Fruit fly (Drosophila melanogaster) whole organism, wandering third instar larva: ENCODE results near the gene tbrd-1.

Experiments used
- Abd-B ChIP-seq: fragments of >200 bp; optimal IDR thresholded peaks from 2 replicates; lab custom pipeline; 2017; ENCODE audit warnings: missing biosample characterization, missing genetic modification characterization
- CG32264 ChIP-seq: fragments of 200-800 bp; sonication (Bioruptor generic); optimal IDR thresholded peaks from 2 replicates; lab custom pipeline; 2016; ENCODE audit warnings: missing biosample characterization, missing genetic modification characterization
- CG9705 ChIP-seq: fragments of 200-800 bp; sonication (Bioruptor generic); optimal IDR thresholded peaks from 2 replicates; lab custom pipeline; 2018; ENCODE audit warnings: missing biosample characterization, mild to moderate bottlenecking, missing genetic modification characterization
- Dfd ChIP-seq: fragments of >200 bp; optimal IDR thresholded peaks from 2 replicates; lab custom pipeline; 2017; ENCODE audit warnings: missing biosample characterization, missing genetic modification characterization
- Dif ChIP-seq: fragments of 200-275, 200-300 bp; sonication (Bioruptor generic); optimal IDR thresholded peaks from 2 replicates; lab custom pipeline; 2018; ENCODE audit warnings: missing biosample characterization, missing genetic modification characterization; ENCODE audit not compliant: partially characterized antibody
- GATAd ChIP-seq: sonication (Bioruptor generic); optimal IDR thresholded peaks from 2 replicates; lab custom pipeline; 2016; ENCODE audit warnings: missing biosample characterization, missing genetic modification characterization
- Hnf4 ChIP-seq: fragments of 200-800 bp; sonication (Bioruptor generic); optimal IDR thresholded peaks from 2 replicates; lab custom pipeline; 2016; ENCODE audit warnings: missing biosample characterization, mild to moderate bottlenecking, missing genetic modification characterization
- Hr78 ChIP-seq: fragments of >200 bp; optimal IDR thresholded peaks from 2 replicates; lab custom pipeline; 2017; ENCODE audit warnings: missing biosample characterization, missing genetic modification characterization
- Hr83 ChIP-seq: fragments of 200-300 bp; sonication (Bioruptor generic); optimal IDR thresholded peaks from 2 replicates; lab custom pipeline; 2016; ENCODE audit warnings: missing biosample characterization, mild to moderate bottlenecking, missing genetic modification characterization, moderate library complexity; ENCODE audit not compliant: poor library complexity, severe bottlenecking
- Jra ChIP-seq: sonication (Bioruptor generic); optimal IDR thresholded peaks from 2 replicates; lab custom pipeline; 2016; ENCODE audit warnings: missing biosample characterization, missing genetic modification characterization
- Mio ChIP-seq: sonication (Bioruptor generic); optimal IDR thresholded peaks from 2 replicates; lab custom pipeline; 2016; ENCODE audit warnings: missing biosample characterization, missing genetic modification characterization
- Myc ChIP-seq: fragments of >200 bp; optimal IDR thresholded peaks from 2 replicates; lab custom pipeline; 2017
- OdsH ChIP-seq: fragments of 200-800 bp; sonication (Bioruptor generic); optimal IDR thresholded peaks from 2 replicates; lab custom pipeline; 2016; ENCODE audit warnings: missing biosample characterization, mild to moderate bottlenecking, missing genetic modification characterization
- Rel ChIP-seq, 2 experiments: fragments of 200-800 bp; sonication (Bioruptor generic) in 1 of 2; optimal IDR thresholded peaks; 2 replicates in 1 of 2; 3 replicates in 1 of 2; lab custom pipeline; 2016 to 2019; ENCODE audit warnings: mild to moderate bottlenecking in 2 of 2, missing biosample characterization in 2 of 2, missing genetic modification characterization in 2 of 2, moderate library complexity in 1 of 2
- Sp1 ChIP-seq: fragments of 200-800 bp; sonication (Bioruptor generic); optimal IDR thresholded peaks from 3 replicates; lab custom pipeline; 2019; ENCODE audit warnings: missing biosample characterization, mild to moderate bottlenecking, missing genetic modification characterization, moderate library complexity
- Vsx2 ChIP-seq: fragments of 200-300, 225-300 bp; sonication (Bioruptor generic); optimal IDR thresholded peaks from 2 replicates; lab custom pipeline; 2018; ENCODE audit warnings: missing biosample characterization, missing genetic modification characterization; ENCODE audit not compliant: partially characterized antibody
- br ChIP-seq: fragments of 200-800 bp; sonication (Bioruptor generic); optimal IDR thresholded peaks from 2 replicates; lab custom pipeline; 2016; ENCODE audit warnings: missing biosample characterization, missing genetic modification characterization
- brk ChIP-seq: fragments of 200-800 bp; sonication (Bioruptor generic); optimal IDR thresholded peaks from 2 replicates; lab custom pipeline; 2016; ENCODE audit warnings: missing biosample characterization, mild to moderate bottlenecking, missing genetic modification characterization
- dmrt93B ChIP-seq: fragments of 200-800 bp; sonication (Bioruptor generic); optimal IDR thresholded peaks from 2 replicates; lab custom pipeline; 2018; ENCODE audit warnings: missing biosample characterization, mild to moderate bottlenecking, missing genetic modification characterization
- dsf ChIP-seq: sonication (Bioruptor generic); optimal IDR thresholded peaks from 2 replicates; lab custom pipeline; 2016; ENCODE audit warnings: missing biosample characterization, missing genetic modification characterization, borderline replicate concordance
- foxo ChIP-seq, 2 experiments: fragments of 200-800 bp; sonication (Bioruptor generic); optimal IDR thresholded peaks; 2 replicates in 1 of 2; 3 replicates in 1 of 2; lab custom pipeline; 2016 to 2017; ENCODE audit warnings: missing biosample characterization in 2 of 2, missing genetic modification characterization in 2 of 2
- fru ChIP-seq: fragments of 200-800 bp; sonication (Bioruptor generic); optimal IDR thresholded peaks from 3 replicates; lab custom pipeline; 2016; ENCODE audit warnings: missing biosample characterization, mild to moderate bottlenecking, missing genetic modification characterization
- jim ChIP-seq: fragments of 175-275, 200-325 bp; sonication (Bioruptor generic); optimal IDR thresholded peaks from 2 replicates; lab custom pipeline; 2016; ENCODE audit warnings: missing biosample characterization, mild to moderate bottlenecking, missing genetic modification characterization
- lola ChIP-seq: fragments of >200 bp; optimal IDR thresholded peaks from 2 replicates; lab custom pipeline; 2017; ENCODE audit warnings: missing biosample characterization, missing genetic modification characterization
- pan ChIP-seq: fragments of >200 bp; optimal IDR thresholded peaks from 2 replicates; lab custom pipeline; 2017
- rgr ChIP-seq: fragments of 200-800 bp; sonication (Bioruptor generic); optimal IDR thresholded peaks from 3 replicates; lab custom pipeline; 2016; ENCODE audit warnings: missing biosample characterization, mild to moderate bottlenecking, missing genetic modification characterization
- tai ChIP-seq: sonication (Bioruptor generic); optimal IDR thresholded peaks from 2 replicates; lab custom pipeline; 2016; ENCODE audit warnings: missing biosample characterization, missing genetic modification characterization
- usp ChIP-seq: fragments of >200 bp; optimal IDR thresholded peaks from 2 replicates; lab custom pipeline; 2017; ENCODE audit warnings: missing biosample characterization, missing genetic modification characterization
- woc ChIP-seq: sonication (Bioruptor generic); optimal IDR thresholded peaks from 2 replicates; lab custom pipeline; 2016; ENCODE audit warnings: missing biosample characterization, mild to moderate bottlenecking, missing genetic modification characterization

Gene tbrd-1

DNA sequence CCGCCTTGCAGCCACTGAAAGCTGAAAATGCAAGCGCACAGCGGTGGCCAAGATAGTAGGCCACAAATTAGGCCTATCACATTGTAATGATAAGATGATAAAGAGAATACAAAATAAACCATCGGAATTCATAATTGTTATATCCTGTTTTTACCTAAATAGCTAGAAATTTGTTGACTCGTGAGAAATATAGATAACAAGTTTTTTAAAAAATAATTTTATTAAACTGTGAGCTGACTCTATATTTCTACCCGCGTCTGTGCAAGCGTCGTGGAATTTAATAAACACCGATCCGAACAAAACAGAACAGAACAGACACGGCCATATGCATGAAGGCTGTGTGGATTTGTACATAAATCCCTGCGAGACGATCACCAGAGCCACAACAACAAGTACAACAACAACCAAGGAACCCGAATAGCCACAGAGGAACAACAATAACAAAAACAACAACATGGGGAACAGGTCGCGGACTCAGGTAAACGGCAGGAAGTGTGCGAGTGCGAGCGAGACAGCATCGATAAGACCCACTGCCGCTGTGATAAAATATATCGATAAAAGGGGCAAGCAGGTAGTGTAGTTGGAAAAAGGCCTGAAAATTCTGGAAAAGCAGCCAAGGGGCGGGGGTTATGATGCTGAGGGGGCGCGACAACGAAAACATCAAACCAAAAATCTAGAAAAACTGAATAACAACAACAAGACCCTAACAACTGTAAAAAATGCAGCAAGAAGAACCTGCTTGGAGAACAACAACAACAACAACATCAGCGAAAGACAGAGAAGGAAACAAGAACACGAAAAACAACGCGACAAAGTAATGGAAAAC, 6.9 kb downstream of the tbrd-1 start (continued):
- no peak for TF ChIP-seq Myc

DNA sequence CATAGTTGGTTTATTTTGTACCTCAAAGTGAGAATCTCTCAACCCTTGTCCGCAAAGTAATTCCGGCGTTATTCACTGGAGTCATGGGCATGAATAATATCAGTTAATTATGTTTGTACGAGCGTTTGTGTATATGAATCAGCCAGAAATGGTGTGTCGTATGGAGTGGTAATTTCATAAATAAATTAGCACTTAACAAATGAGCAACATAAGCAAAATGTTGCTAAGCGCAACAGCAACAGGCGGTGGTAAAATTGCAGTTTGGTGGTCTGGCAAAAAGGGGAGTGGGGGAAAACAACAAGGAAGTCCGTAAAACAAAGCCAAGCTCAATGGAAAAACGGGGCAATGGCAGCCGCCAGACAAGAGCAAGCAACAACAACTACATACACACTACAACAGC, 7.7 kb downstream of the tbrd-1 start:
- TF ChIP-seq br (GFP tag; lab: Kevin White, UChicago) (no peak), usp (GFP tag; lab: Kevin White, UChicago) (no peak), woc (GFP tag; lab: Kevin White, UChicago) (no peak), Hr83 (GFP tag; lab: Kevin White, UChicago) (no peak), Vsx2 (no peak), foxo (GFP tag; optimal IDR thresholded peaks at IDR 0.05; lab: Kevin White, UChicago) (no peak), fru (GFP tag; lab: Kevin White, UChicago) (no peak), Rel (GFP tag; optimal IDR thresholded peaks at IDR 0.05; lab: Kevin White, UChicago) (no peak), Rel (tag; optimal IDR thresholded peaks at IDR 0.05; lab: Kevin White, UChicago) (no peak), OdsH (GFP tag; lab: Kevin White, UChicago) (no peak)

DNA sequence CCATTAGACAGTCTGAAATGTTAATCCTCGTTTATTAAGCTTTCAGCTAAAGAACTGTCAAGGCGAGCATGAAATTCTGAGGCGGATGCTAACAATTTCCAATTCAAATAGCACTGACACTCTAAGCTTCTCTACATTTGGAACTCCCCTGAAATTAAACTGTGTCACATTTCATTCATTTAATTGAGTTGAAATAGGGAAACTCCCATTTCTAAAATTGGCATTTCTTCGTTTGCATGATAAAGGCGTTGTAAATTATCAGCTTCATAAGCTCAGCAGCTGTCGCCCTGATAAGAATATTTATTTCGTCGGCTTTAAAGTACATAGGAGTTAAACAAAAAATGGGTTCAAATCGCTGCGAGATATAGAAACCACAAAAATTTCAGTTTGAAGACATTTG, 8.2 kb downstream of the tbrd-1 start:
- TF ChIP-seq Rel (GFP tag; optimal IDR thresholded peaks at IDR 0.05; lab: Kevin White, UChicago) (no peak), Rel (tag; optimal IDR thresholded peaks at IDR 0.05; lab: Kevin White, UChicago) (peak; percentile 99), Abd-B (GFP tag; lab: Kevin White, UChicago) (no peak)

DNA sequence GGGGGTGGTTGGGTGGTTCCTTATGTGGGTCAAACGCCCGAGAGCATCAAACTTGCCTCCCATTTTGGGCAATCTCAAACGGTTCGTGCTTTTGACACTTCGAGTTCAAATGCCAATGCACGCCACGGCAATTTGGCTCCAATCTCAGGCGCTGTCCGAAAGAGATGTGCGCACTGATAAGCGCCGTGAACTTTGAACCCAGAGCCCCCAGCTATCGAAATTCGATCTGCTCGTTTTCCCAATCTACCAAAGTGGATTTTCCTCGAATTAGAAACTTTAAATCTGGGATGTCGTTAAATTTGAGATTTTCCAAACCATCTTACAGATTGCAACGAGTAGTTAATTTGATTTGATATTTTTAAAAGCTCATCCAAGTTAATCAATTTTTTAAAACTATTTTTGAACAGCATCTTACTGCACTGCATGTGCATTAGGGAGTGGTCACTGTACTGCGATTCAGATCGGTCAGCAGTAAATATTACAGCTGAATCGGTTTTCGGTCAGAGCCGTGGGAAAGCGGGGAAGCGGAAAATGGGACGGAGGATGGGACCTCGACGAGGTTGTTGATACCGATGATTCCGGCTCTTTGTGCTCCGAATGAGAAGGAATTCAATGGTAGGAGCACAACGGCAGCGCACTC, 9.2 kb downstream of the tbrd-1 start:
- TF ChIP-seq tai (GFP tag; lab: Kevin White, UChicago) (no peak), fru (GFP tag; lab: Kevin White, UChicago) (peak; percentile 8), CG32264 (no peak), rgr (GFP tag; lab: Kevin White, UChicago) (no peak), GATAd (GFP tag; lab: Kevin White, UChicago) (no peak), lola (no peak), Rel (GFP tag; optimal IDR thresholded peaks at IDR 0.05; lab: Kevin White, UChicago) (no peak), Rel (tag; optimal IDR thresholded peaks at IDR 0.05; lab: Kevin White, UChicago) (no peak)

DNA sequence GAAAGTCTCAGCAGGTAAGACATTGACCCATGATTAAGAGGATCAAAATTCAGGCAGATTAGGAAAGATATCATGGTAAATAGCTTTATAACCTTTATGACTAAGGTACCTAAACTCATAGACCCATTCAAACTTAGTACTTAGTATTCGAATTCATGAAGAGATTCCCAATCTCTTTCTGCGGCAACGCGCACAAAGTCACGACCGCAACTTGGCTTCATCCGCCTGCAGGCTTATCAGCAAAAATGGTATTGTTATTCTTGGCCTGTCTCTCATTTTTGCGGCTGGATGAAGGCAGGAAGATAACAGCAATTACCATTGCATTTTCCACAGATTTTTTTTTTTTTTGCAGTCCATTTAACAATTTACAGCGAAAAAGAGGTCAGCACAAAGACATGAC, 13.1 kb downstream of the tbrd-1 start:
- no peak for TF ChIP-seq lola
- TF ChIP-seq woc (GFP tag; lab: Kevin White, UChicago), result no peak
- no peak for TF ChIP-seq GATAd (GFP tag; lab: Kevin White, UChicago)
- TF ChIP-seq Hnf4 (GFP tag; lab: Kevin White, UChicago), result no peak
- TF ChIP-seq fru (GFP tag; lab: Kevin White, UChicago), result no peak
- no peak for TF ChIP-seq Rel (GFP tag; optimal IDR thresholded peaks at IDR 0.05; lab: Kevin White, UChicago)
- TF ChIP-seq Rel (tag; optimal IDR thresholded peaks at IDR 0.05; lab: Kevin White, UChicago), result no peak
- TF ChIP-seq Mio (GFP tag; lab: Kevin White, UChicago), result no peak
- no peak for TF ChIP-seq jim (GFP tag; lab: Kevin White, UChicago)
- no peak for TF ChIP-seq Hr83 (GFP tag; lab: Kevin White, UChicago)
- TF ChIP-seq Sp1 (GFP tag; lab: Kevin White, UChicago), result no peak

DNA sequence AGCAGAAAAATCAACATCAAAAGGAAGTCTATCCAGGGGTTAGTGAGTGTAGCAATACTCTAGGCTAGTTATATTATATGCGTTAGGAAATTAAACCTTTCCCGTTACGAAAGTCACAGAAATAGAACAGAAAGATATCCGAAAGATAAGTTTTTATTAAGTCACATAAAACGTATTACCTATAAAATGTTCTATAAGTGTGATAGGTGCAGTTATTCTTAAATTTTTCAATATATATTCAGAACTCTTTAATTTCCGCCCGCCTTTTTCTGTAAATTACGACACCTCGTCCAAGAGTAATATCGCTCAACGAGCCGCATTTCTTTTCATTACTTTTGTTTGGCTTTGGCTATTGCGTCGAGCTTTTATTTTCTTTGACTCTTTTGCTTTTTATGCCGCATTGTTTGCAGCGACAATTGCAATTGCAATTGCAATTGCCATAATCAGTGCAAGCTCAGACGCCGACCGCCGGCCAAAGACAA, 15.0 kb downstream of the tbrd-1 start:
- TF ChIP-seq Myc (no peak), foxo (GFP tag; optimal IDR thresholded peaks at IDR 0.05; lab: Kevin White, UChicago) (no peak), brk (no peak), Jra (GFP tag; lab: Kevin White, UChicago) (no peak), Vsx2 (no peak), rgr (GFP tag; lab: Kevin White, UChicago) (no peak), dmrt93B (GFP tag; lab: Kevin White, UChicago) (no peak), GATAd (GFP tag; lab: Kevin White, UChicago) (no peak), Dfd (GFP tag; lab: Kevin White, UChicago) (no peak), Dif (no peak), br (GFP tag; lab: Kevin White, UChicago) (no peak), CG9705 (GFP tag; lab: Kevin White, UChicago) (no peak), Mio (GFP tag; lab: Kevin White, UChicago) (no peak), Hnf4 (GFP tag; lab: Kevin White, UChicago) (no peak), dsf (no peak), pan (no peak), usp (GFP tag; lab: Kevin White, UChicago) (no peak), Hr78 (GFP tag; lab: Kevin White, UChicago) (no peak)
- TF ChIP-seq, all 38 proteins: peak for 0
